Fruit fly (Drosophila melanogaster) whole organism, prepupa: ENCODE measurements around the gene Rel.

Experiments
- Blimp-1 ChIP-seq: fragments of 200-800 bp; sonication (Bioruptor generic); optimal IDR thresholded peaks from 3 replicates; lab custom pipeline; 2017; ENCODE audit warnings: missing biosample characterization, missing genetic modification characterization, mild to moderate bottlenecking, moderate library complexity, missing genetic modification reagents
- CG10631 ChIP-seq: fragments of 200-800 bp; sonication (Bioruptor generic); optimal IDR thresholded peaks from 2 replicates; lab custom pipeline; 2016; ENCODE audit warnings: missing biosample characterization, missing genetic modification characterization
- CG10669 ChIP-seq: fragments of 200-800 bp; sonication (Bioruptor generic); optimal IDR thresholded peaks from 3 replicates; lab custom pipeline; 2018; ENCODE audit warnings: missing biosample characterization, mild to moderate bottlenecking, missing genetic modification characterization, moderate library complexity
- CG11762 ChIP-seq: fragments of 200-800 bp; sonication (Bioruptor generic); optimal IDR thresholded peaks from 3 replicates; lab custom pipeline; 2016; ENCODE audit warnings: missing biosample characterization, missing genetic modification characterization; ENCODE audit not compliant: insufficient read depth
- CG11902 ChIP-seq: fragments of 200-800 bp; sonication (Bioruptor generic); optimal IDR thresholded peaks from 3 replicates; lab custom pipeline; 2016; ENCODE audit warnings: missing biosample characterization, missing genetic modification characterization
- CG15336 ChIP-seq: fragments of 200-800 bp; sonication (Bioruptor generic); IDR thresholded peaks from 2 replicates; pipeline ENCODE4 v1.3.6; 2022; ENCODE audit warnings: missing biosample characterization, missing genetic modification characterization
- CG16779 ChIP-seq: fragments of 200-800 bp; sonication (Bioruptor generic); optimal IDR thresholded peaks from 3 replicates; lab custom pipeline; 2017; ENCODE audit warnings: missing biosample characterization, mild to moderate bottlenecking, missing genetic modification characterization
- CG3032 ChIP-seq: fragments of 200-800 bp; optimal IDR thresholded peaks from 2 replicates; lab custom pipeline; 2019; ENCODE audit warnings: missing biosample characterization, mild to moderate bottlenecking, missing genetic modification characterization, moderate library complexity
- CG31627 ChIP-seq: fragments of 200-800 bp; sonication (Bioruptor generic); optimal IDR thresholded peaks from 3 replicates; lab custom pipeline; 2016; ENCODE audit warnings: missing biosample characterization, missing genetic modification characterization
- CG32006 ChIP-seq: fragments of 200-800 bp; sonication (Bioruptor generic); optimal IDR thresholded peaks from 3 replicates; lab custom pipeline; 2017; ENCODE audit warnings: missing biosample characterization, mild to moderate bottlenecking, missing genetic modification characterization
- CG4318 ChIP-seq: fragments of 200-800 bp; sonication (Bioruptor generic); optimal IDR thresholded peaks from 3 replicates; lab custom pipeline; 2017; ENCODE audit warnings: missing biosample characterization, mild to moderate bottlenecking, missing genetic modification characterization
- CG6276 ChIP-seq: fragments of 200-800 bp; sonication (Bioruptor generic); optimal IDR thresholded peaks from 2 replicates; lab custom pipeline; 2017; ENCODE audit warnings: missing biosample characterization, mild to moderate bottlenecking, missing genetic modification characterization
- CG6808 ChIP-seq: fragments of 200-800 bp; sonication (Bioruptor generic); optimal IDR thresholded peaks from 3 replicates; lab custom pipeline; 2017; ENCODE audit warnings: missing biosample characterization, missing genetic modification characterization, mild to moderate bottlenecking, moderate library complexity, missing genetic modification reagents
- CG6854 ChIP-seq: fragments of 200-800 bp; sonication (Bioruptor generic); optimal IDR thresholded peaks from 2 replicates; lab custom pipeline; 2017; ENCODE audit warnings: missing biosample characterization, mild to moderate bottlenecking, missing genetic modification characterization
- CG7368 ChIP-seq: fragments of 200-800 bp; sonication (Bioruptor generic); optimal IDR thresholded peaks from 3 replicates; lab custom pipeline; 2016; ENCODE audit warnings: missing biosample characterization, missing genetic modification characterization
- CG8119 ChIP-seq: fragments of 200-800 bp; sonication (Bioruptor generic); IDR thresholded peaks from 3 replicates; pipeline ENCODE4 v1.3.6; 2022; ENCODE audit warnings: missing biosample characterization, missing genetic modification characterization
- CG9139 ChIP-seq: fragments of 200-800 bp; sonication (Bioruptor generic); optimal IDR thresholded peaks from 3 replicates; lab custom pipeline; 2017; ENCODE audit warnings: missing biosample characterization, mild to moderate bottlenecking, missing genetic modification characterization
- Eip78C ChIP-seq: fragments of 200-800 bp; sonication (Bioruptor generic); peaks from one replicate; lab custom pipeline; 2016; ENCODE audit warnings: missing biosample characterization, missing genetic modification characterization
- Ets21C ChIP-seq: fragments of 200-800 bp; sonication (Bioruptor generic); optimal IDR thresholded peaks from 3 replicates; lab custom pipeline; 2016; ENCODE audit warnings: missing biosample characterization, missing genetic modification characterization
- Gug ChIP-seq: fragments of 200-800 bp; sonication (Bioruptor generic); IDR thresholded peaks from 2 replicates; pipeline ENCODE4 v1.3.6; 2022; ENCODE audit warnings: missing biosample characterization, missing genetic modification characterization
- Hr4 ChIP-seq: fragments of 200-800 bp; sonication (Bioruptor generic); optimal IDR thresholded peaks from 3 replicates; lab custom pipeline; 2016; ENCODE audit warnings: missing biosample characterization, missing genetic modification characterization
- OdsH ChIP-seq: fragments of 200-800 bp; sonication (Bioruptor generic); optimal IDR thresholded peaks from 3 replicates; lab custom pipeline; 2016; ENCODE audit warnings: missing biosample characterization, missing genetic modification characterization
- Smox ChIP-seq: fragments of 200-800 bp; sonication (Bioruptor generic); optimal IDR thresholded peaks from 3 replicates; lab custom pipeline; 2016; ENCODE audit warnings: missing biosample characterization, missing genetic modification characterization
- Sox102F ChIP-seq: fragments of 200-800 bp; sonication (Bioruptor generic); optimal IDR thresholded peaks from 2 replicates; lab custom pipeline; 2016; ENCODE audit warnings: missing biosample characterization, mild to moderate bottlenecking, missing genetic modification characterization
- Sox14 ChIP-seq: fragments of 200-800 bp; sonication (Bioruptor generic); optimal IDR thresholded peaks from 3 replicates; lab custom pipeline; 2016; ENCODE audit warnings: missing biosample characterization, missing genetic modification characterization
- Sox15 ChIP-seq: fragments of 200-800 bp; sonication (Bioruptor generic); optimal IDR thresholded peaks from 3 replicates; lab custom pipeline; 2016; ENCODE audit warnings: missing biosample characterization, missing genetic modification characterization
- achi ChIP-seq: fragments of 200-800 bp; sonication (Bioruptor generic); optimal IDR thresholded peaks from 3 replicates; lab custom pipeline; 2016; ENCODE audit warnings: missing biosample characterization, missing genetic modification characterization
- cyc ChIP-seq: fragments of 200-800 bp; sonication (Bioruptor generic); optimal IDR thresholded peaks from 3 replicates; lab custom pipeline; 2016; ENCODE audit warnings: missing biosample characterization, missing genetic modification characterization
- dsx ChIP-seq: fragments of 200-800 bp; optimal IDR thresholded peaks from 3 replicates; lab custom pipeline; 2019; ENCODE audit warnings: missing biosample characterization, mild to moderate bottlenecking, missing genetic modification characterization, moderate library complexity; ENCODE audit not compliant: poor library complexity, severe bottlenecking
- esn ChIP-seq: fragments of 200-800 bp; sonication (Bioruptor generic); optimal IDR thresholded peaks from 2 replicates; lab custom pipeline; 2016; ENCODE audit warnings: missing biosample characterization, mild to moderate bottlenecking, missing genetic modification characterization, moderate library complexity
- fd59A ChIP-seq: fragments of 200-800 bp; sonication (Bioruptor generic); optimal IDR thresholded peaks from 2 replicates; lab custom pipeline; 2017; ENCODE audit warnings: missing biosample characterization, mild to moderate bottlenecking, missing genetic modification characterization, missing genetic modification reagents
- fkh ChIP-seq: fragments of 200-800 bp; sonication (Bioruptor generic); optimal IDR thresholded peaks from 3 replicates; lab custom pipeline; 2017; ENCODE audit warnings: missing biosample characterization, mild to moderate bottlenecking, missing genetic modification characterization, moderate library complexity
- net ChIP-seq: fragments of 200-800 bp; sonication (Bioruptor generic); optimal IDR thresholded peaks from 3 replicates; lab custom pipeline; 2016; ENCODE audit warnings: missing biosample characterization, missing genetic modification characterization
- pdm3 ChIP-seq: fragments of 200-800 bp; sonication (Bioruptor generic); optimal IDR thresholded peaks from 3 replicates; lab custom pipeline; 2016; ENCODE audit warnings: missing biosample characterization, missing genetic modification characterization
- ss ChIP-seq, 2 experiments: fragments of 200-800 bp; sonication (Bioruptor generic); optimal IDR thresholded peaks; 2 replicates in 1 of 2; 3 replicates in 1 of 2; lab custom pipeline; 2017 to 2018; ENCODE audit warnings: mild to moderate bottlenecking in 2 of 2, missing biosample characterization in 2 of 2, missing genetic modification characterization in 2 of 2, moderate library complexity in 1 of 2
- vri ChIP-seq: fragments of 200-800 bp; sonication (Bioruptor generic); optimal IDR thresholded peaks from 3 replicates; lab custom pipeline; 2016; ENCODE audit warnings: missing biosample characterization, mild to moderate bottlenecking, missing genetic modification characterization

Gene Rel

dm6 chr3R:9028690-9029089 lies 19.1 kb downstream of the Rel start:
- TF ChIP-seq fkh (peak; percentile 31), Sox15 (GFP tag; lab: Kevin White, UChicago) (no peak)

dm6 chr3R:9027082-9027481 lies 20.7 kb downstream of the Rel start:
- no peak for TF ChIP-seq CG31627
- no peak for TF ChIP-seq fkh
- TF ChIP-seq Sox14 (GFP tag; lab: Kevin White, UChicago), result no peak
- TF ChIP-seq Eip78C (GFP tag; lab: Kevin White, UChicago), result no peak
- TF ChIP-seq CG6276, result no peak
- TF ChIP-seq CG11762 (GFP tag; lab: Kevin White, UChicago), result no peak
- TF ChIP-seq fd59A (GFP tag; lab: Kevin White, UChicago), result no peak
- no peak for TF ChIP-seq CG4318
- no peak for TF ChIP-seq CG6854 (GFP tag; lab: Kevin White, UChicago)

dm6 chr3R:9024835-9025510 lies 22.8 kb downstream of the Rel start:
- TF ChIP-seq dsx (GFP tag; lab: Kevin White, UChicago) (no peak), Sox102F (GFP tag; lab: Kevin White, UChicago) (no peak), CG32006 (GFP tag; lab: Kevin White, UChicago) (no peak), CG6854 (GFP tag; lab: Kevin White, UChicago) (no peak), CG9139 (GFP tag; lab: Kevin White, UChicago) (no peak), CG15336 (GFP tag; lab: Robert Waterston, UW) (no peak), Blimp-1 (GFP tag; lab: Kevin White, UChicago) (no peak), CG8119 (GFP tag; lab: Robert Waterston, UW) (no peak), CG16779 (tag; lab: Kevin White, UChicago) (no peak), achi (no peak), Hr4 (GFP tag; lab: Kevin White, UChicago) (no peak)

dm6 chr3R:9023934-9024333 lies 23.8 kb downstream of the Rel start:
- no peak for TF ChIP-seq CG3032 (tag; lab: Kevin White, UChicago)
- no peak for TF ChIP-seq Gug (GFP tag; lab: Robert Waterston, UW)
- no peak for TF ChIP-seq ss (GFP tag; optimal IDR thresholded peaks at IDR 0.05; lab: Kevin White, UChicago)
- no peak for TF ChIP-seq Eip78C (GFP tag; lab: Kevin White, UChicago)
- TF ChIP-seq OdsH, result no peak
- TF ChIP-seq net (GFP tag; lab: Kevin White, UChicago), result no peak
- no peak for TF ChIP-seq vri
- TF ChIP-seq CG7368, result no peak
- no peak for TF ChIP-seq CG11902
- no peak for TF ChIP-seq CG10669 (GFP tag; lab: Kevin White, UChicago)
- TF ChIP-seq Sox102F (GFP tag; lab: Kevin White, UChicago), result no peak
- TF ChIP-seq dsx (GFP tag; lab: Kevin White, UChicago), result no peak
- TF ChIP-seq CG10631 (GFP tag; lab: Kevin White, UChicago), result no peak
- no peak for TF ChIP-seq pdm3 (GFP tag; lab: Kevin White, UChicago)
- no peak for TF ChIP-seq Ets21C (GFP tag; lab: Kevin White, UChicago)
- TF ChIP-seq cyc, result no peak
- no peak for TF ChIP-seq CG15336 (GFP tag; lab: Robert Waterston, UW)
- no peak for TF ChIP-seq CG6808 (GFP tag; lab: Kevin White, UChicago)
- TF ChIP-seq esn (GFP tag; lab: Kevin White, UChicago), result no peak
- TF ChIP-seq Smox (GFP tag; lab: Kevin White, UChicago), result no peak
